Fruit fly (Drosophila melanogaster): ENCODE data around the gene CG42822.

- TF ChIP-seq CG6854 (GFP tag; optimal IDR thresholded peaks at IDR 0.05) (no peak), CG11762 (GFP tag; optimal IDR thresholded peaks at IDR 0.05; ENCODE audit: insufficient read depth) (no peak), OdsH (GFP tag; optimal IDR thresholded peaks at IDR 0.05) (no peak), Ets21C (GFP tag; optimal IDR thresholded peaks at IDR 0.05) (no peak), vri (GFP tag; optimal IDR thresholded peaks at IDR 0.05) (no peak), svp (GFP tag) (no peak), Sox102F (GFP tag; optimal IDR thresholded peaks at IDR 0.05) (no peak), ss (GFP tag; optimal IDR thresholded peaks at IDR 0.05) (no peak), CG32006 (GFP tag; optimal IDR thresholded peaks at IDR 0.05) (no peak)
These were observed 12.6 kb downstream of the CG42822 start for dm6 chr3R:17426265-17426664.
